Fruit fly (Drosophila melanogaster): ENCODE data around the gene CG31016.

Gene CG31016

dm6 chr3R:30649661-30650060 is 43.7 kb downstream of the CG31016 start, which contains the start of gene CG34433:
CG34433 (plus strand) TSS chr3R:30649961.
- TF ChIP-seq spab (GFP tag; optimal IDR thresholded peaks at IDR 0.05), result no peak
- TF ChIP-seq eg (GFP tag; IDR thresholded peaks at IDR 0.05), result no peak
- no peak for TF ChIP-seq CG31627 (GFP tag; optimal IDR thresholded peaks at IDR 0.05)
- no peak for TF ChIP-seq CG11294 (GFP tag; IDR thresholded peaks at IDR 0.05)
- TF ChIP-seq CG9139 (GFP tag; optimal IDR thresholded peaks at IDR 0.05), result no peak
- no peak for TF ChIP-seq Ets96B (tag; optimal IDR thresholded peaks at IDR 0.05)
- TF ChIP-seq achi (GFP tag; optimal IDR thresholded peaks at IDR 0.05), result no peak
- no peak for TF ChIP-seq topi (GFP tag; optimal IDR thresholded peaks at IDR 0.05)
- no peak for TF ChIP-seq svp (GFP tag)
- no peak for TF ChIP-seq Eip78C (GFP tag)
- TF ChIP-seq CG3919 (GFP tag; optimal IDR thresholded peaks at IDR 0.05), result no peak
- no peak for TF ChIP-seq CG6808 (GFP tag; optimal IDR thresholded peaks at IDR 0.05)
- no peak for TF ChIP-seq cyc (GFP tag; optimal IDR thresholded peaks at IDR 0.05)
- TF ChIP-seq CG6792 (GFP tag; optimal IDR thresholded peaks at IDR 0.05), result no peak
